Worm (Caenorhabditis elegans) whole organism, L2 larva: ENCODE results near the gene R09E10.6.
A peak's percentile ranks its signal among the peaks of the same experiment; 100 is the strongest.

Source experiments
- C34F6.9 ChIP-seq: fragments of 150-350 bp; optimal IDR thresholded peaks from 2 replicates; lab custom pipeline; 2014; ENCODE audit warnings: missing biosample characterization, missing genetic modification characterization
- F13H6.1 ChIP-seq: sonication (generic microtip); optimal IDR thresholded peaks from 2 replicates; lab custom pipeline; 2016; ENCODE audit warnings: missing genetic modification characterization, missing compliant biosample characterization
- R02D3.7 ChIP-seq: fragments of 150-350 bp; optimal IDR thresholded peaks from 2 replicates; lab custom pipeline; 2014; ENCODE audit warnings: missing biosample characterization, missing genetic modification characterization
- Y55F3AM.14 ChIP-seq: fragments of 200-800 bp; sonication (Bioruptor generic); optimal IDR thresholded peaks from 2 replicates; lab custom pipeline; 2018; ENCODE audit warnings: mild to moderate bottlenecking, missing genetic modification characterization, missing compliant biosample characterization
- ZK546.5 ChIP-seq: sonication (generic microtip); optimal IDR thresholded peaks from 2 replicates; lab custom pipeline; 2017; ENCODE audit warnings: missing biosample characterization, missing genetic modification characterization
- alr-1 ChIP-seq: fragments of 150-350 bp; optimal IDR thresholded peaks from 2 replicates; lab custom pipeline; 2014; ENCODE audit warnings: missing biosample characterization, missing genetic modification characterization
- aly-2 ChIP-seq: fragments of 150-350 bp; optimal IDR thresholded peaks from 2 replicates; lab custom pipeline; 2014; ENCODE audit warnings: missing biosample characterization, missing genetic modification characterization
- ama-1 ChIP-seq: fragments of 150-350 bp; optimal IDR thresholded peaks from 2 replicates; lab custom pipeline; 2018; ENCODE audit warnings: inconsistent platforms
- blmp-1 ChIP-seq: sonication (generic microtip); optimal IDR thresholded peaks from 2 replicates; lab custom pipeline; 2017; ENCODE audit warnings: missing genetic modification characterization, mild to moderate bottlenecking, missing compliant biosample characterization, antibody characterized with exemption, moderate library complexity; ENCODE audit not compliant: insufficient read depth
- ceh-16 ChIP-seq: fragments of 150-350 bp; optimal IDR thresholded peaks from 2 replicates; lab custom pipeline; 2014; ENCODE audit warnings: missing biosample characterization, missing genetic modification characterization
- ceh-82 ChIP-seq: fragments of 150-350 bp; optimal IDR thresholded peaks from 2 replicates; lab custom pipeline; 2014; ENCODE audit warnings: missing biosample characterization, missing genetic modification characterization
- crh-2 ChIP-seq: sonication (generic microtip); optimal IDR thresholded peaks from 2 replicates; lab custom pipeline; 2017; ENCODE audit warnings: missing biosample characterization, missing genetic modification characterization
- dmd-4 ChIP-seq: sonication (generic microtip); optimal IDR thresholded peaks from 2 replicates; lab custom pipeline; 2017; ENCODE audit warnings: missing biosample characterization, missing genetic modification characterization
- egl-27 ChIP-seq: sonication (generic microtip); optimal IDR thresholded peaks from 3 replicates; lab custom pipeline; 2017; ENCODE audit warnings: missing biosample characterization, missing genetic modification reagents, missing genetic modification characterization
- elt-1 ChIP-seq: fragments of 150-350 bp; optimal IDR thresholded peaks from 2 replicates; lab custom pipeline; 2014; ENCODE audit warnings: missing biosample characterization, missing genetic modification characterization
- elt-3 ChIP-seq: sonication (generic microtip); optimal IDR thresholded peaks from 2 replicates; lab custom pipeline; 2017; ENCODE audit warnings: missing biosample characterization, missing genetic modification characterization
- fos-1 ChIP-seq: fragments of 150-350 bp; optimal IDR thresholded peaks from 2 replicates; lab custom pipeline; 2014; ENCODE audit warnings: missing biosample characterization, missing genetic modification characterization
- gmeb-1 ChIP-seq: fragments of 150-350 bp; optimal IDR thresholded peaks from 2 replicates; lab custom pipeline; 2014; ENCODE audit warnings: missing biosample characterization, missing genetic modification characterization
- lin-11 ChIP-seq: fragments of 150-350 bp; sonication (generic microtip); optimal IDR thresholded peaks from 2 replicates; lab custom pipeline; 2014; ENCODE audit warnings: missing biosample characterization, missing genetic modification characterization, inconsistent platforms, mixed read lengths
- lin-13 ChIP-seq: fragments of 150-350 bp; optimal IDR thresholded peaks from 2 replicates; lab custom pipeline; 2014; ENCODE audit warnings: missing biosample characterization, missing genetic modification reagents, missing genetic modification characterization
- lin-39 ChIP-seq: fragments of 150-350 bp; optimal IDR thresholded peaks from 2 replicates; lab custom pipeline; 2014; ENCODE audit warnings: missing biosample characterization, missing genetic modification reagents, missing genetic modification characterization
- lsy-2 ChIP-seq, 2 experiments: fragments of 150-350 bp in 1 of 2; sonication (generic microtip) in 1 of 2; optimal IDR thresholded peaks; 2 replicates each; lab custom pipeline; 2014 to 2017; ENCODE audit warnings: missing biosample characterization in 2 of 2, missing genetic modification characterization in 2 of 2
- mab-5 ChIP-seq: fragments of 150-350 bp; optimal IDR thresholded peaks from 2 replicates; lab custom pipeline; 2014; ENCODE audit warnings: missing biosample characterization, missing genetic modification characterization
- mbf-1 ChIP-seq: sonication (generic microtip); optimal IDR thresholded peaks from 2 replicates; lab custom pipeline; 2017; ENCODE audit warnings: missing biosample characterization, missing genetic modification characterization
- mdl-1 ChIP-seq, 2 experiments: fragments of 150-350 bp in 1 of 2; sonication (generic microtip) in 1 of 2; optimal IDR thresholded peaks; 2 replicates each; lab custom pipeline; 2017; ENCODE audit warnings: missing biosample characterization in 2 of 2, missing genetic modification characterization in 2 of 2
- nhr-10 ChIP-seq: sonication (generic microtip); optimal IDR thresholded peaks from 2 replicates; lab custom pipeline; 2017; ENCODE audit warnings: missing biosample characterization, missing genetic modification characterization
- nhr-11 ChIP-seq: fragments of 150-350 bp; optimal IDR thresholded peaks from 2 replicates; lab custom pipeline; 2014; ENCODE audit warnings: missing biosample characterization, missing genetic modification characterization
- nhr-12 ChIP-seq: fragments of 150-350 bp; optimal IDR thresholded peaks from 2 replicates; lab custom pipeline; 2014; ENCODE audit warnings: missing biosample characterization, missing genetic modification characterization
- nhr-129 ChIP-seq: fragments of 150-350 bp; optimal IDR thresholded peaks from 2 replicates; lab custom pipeline; 2014; ENCODE audit warnings: missing biosample characterization, missing genetic modification characterization
- nhr-21 ChIP-seq: fragments of 150-350 bp; optimal IDR thresholded peaks from 2 replicates; lab custom pipeline; 2014; ENCODE audit warnings: missing biosample characterization, missing genetic modification characterization
- nhr-23 ChIP-seq: fragments of 150-350 bp; optimal IDR thresholded peaks from 2 replicates; lab custom pipeline; 2014; ENCODE audit warnings: missing biosample characterization, missing genetic modification reagents, missing genetic modification characterization
- nhr-237 ChIP-seq: fragments of 150-350 bp; optimal IDR thresholded peaks from 2 replicates; lab custom pipeline; 2014; ENCODE audit warnings: missing biosample characterization, missing genetic modification characterization
- nhr-25 ChIP-seq: fragments of 150-350 bp; sonication (generic microtip); optimal IDR thresholded peaks from 3 replicates; lab custom pipeline; 2014; ENCODE audit warnings: missing biosample characterization, missing genetic modification characterization
- nhr-6 ChIP-seq: fragments of 150-350 bp; optimal IDR thresholded peaks from 2 replicates; lab custom pipeline; 2014; ENCODE audit warnings: missing biosample characterization, missing genetic modification characterization
- nhr-77 ChIP-seq: fragments of 150-350 bp; optimal IDR thresholded peaks from 2 replicates; lab custom pipeline; 2014; ENCODE audit warnings: missing biosample characterization, missing genetic modification characterization
- peb-1 ChIP-seq: fragments of 150-350 bp; optimal IDR thresholded peaks from 2 replicates; lab custom pipeline; 2014; ENCODE audit warnings: missing biosample characterization, missing genetic modification characterization
- sem-4 ChIP-seq: fragments of 150-350 bp; optimal IDR thresholded peaks from 2 replicates; lab custom pipeline; 2014; ENCODE audit warnings: missing biosample characterization, missing genetic modification reagents, missing genetic modification characterization
- skn-1 ChIP-seq: sonication (generic microtip); optimal IDR thresholded peaks from 2 replicates; lab custom pipeline; 2017; ENCODE audit warnings: missing biosample characterization, missing genetic modification characterization
- sma-3 ChIP-seq: sonication (generic microtip); optimal IDR thresholded peaks from 2 replicates; lab custom pipeline; 2016; ENCODE audit warnings: missing genetic modification reagents, missing genetic modification characterization, missing compliant biosample characterization
- sma-9 ChIP-seq, 2 experiments: fragments of 150-350 bp in 1 of 2; sonication (generic microtip) in 1 of 2; optimal IDR thresholded peaks; 2 replicates each; lab custom pipeline; 2014 to 2016; ENCODE audit warnings: missing genetic modification characterization in 2 of 2, mild to moderate bottlenecking in 1 of 2, missing biosample characterization in 1 of 2, missing compliant biosample characterization in 1 of 2, missing genetic modification reagents in 1 of 2, moderate library complexity in 1 of 2
- snpc-4 ChIP-seq: fragments of 150-350 bp; optimal IDR thresholded peaks from 2 replicates; lab custom pipeline; 2014; ENCODE audit warnings: missing biosample characterization, missing genetic modification characterization
- unc-39 ChIP-seq: fragments of 150-350 bp; optimal IDR thresholded peaks from 2 replicates; lab custom pipeline; 2014; ENCODE audit warnings: missing biosample characterization, missing genetic modification characterization
- unc-55 ChIP-seq: fragments of 150-350 bp; sonication (generic microtip); optimal IDR thresholded peaks from 3 replicates; lab custom pipeline; 2014; ENCODE audit warnings: missing biosample characterization, missing genetic modification reagents, missing genetic modification characterization
- unc-62 ChIP-seq: fragments of 150-350 bp; optimal IDR thresholded peaks from 2 replicates; lab custom pipeline; 2014; ENCODE audit warnings: missing biosample characterization, missing genetic modification reagents, missing genetic modification characterization
- zag-1 ChIP-seq: fragments of 150-350 bp; optimal IDR thresholded peaks from 2 replicates; lab custom pipeline; 2014; ENCODE audit warnings: missing biosample characterization, missing genetic modification characterization
- ztf-1 ChIP-seq: fragments of 200-800 bp; sonication (Bioruptor generic); conservative IDR thresholded peaks from 2 replicates; pipeline ENCODE4 v1.3.6; 2022; ENCODE audit warnings: missing genetic modification characterization, missing compliant biosample characterization
- ztf-11 ChIP-seq: sonication (generic microtip); optimal IDR thresholded peaks from 2 replicates; lab custom pipeline; 2017; ENCODE audit warnings: missing biosample characterization, missing genetic modification characterization
- ztf-4 ChIP-seq: fragments of 150-350 bp; optimal IDR thresholded peaks from 2 replicates; lab custom pipeline; 2014; ENCODE audit warnings: missing biosample characterization, missing genetic modification characterization

R09E10.6 gene

DNA sequence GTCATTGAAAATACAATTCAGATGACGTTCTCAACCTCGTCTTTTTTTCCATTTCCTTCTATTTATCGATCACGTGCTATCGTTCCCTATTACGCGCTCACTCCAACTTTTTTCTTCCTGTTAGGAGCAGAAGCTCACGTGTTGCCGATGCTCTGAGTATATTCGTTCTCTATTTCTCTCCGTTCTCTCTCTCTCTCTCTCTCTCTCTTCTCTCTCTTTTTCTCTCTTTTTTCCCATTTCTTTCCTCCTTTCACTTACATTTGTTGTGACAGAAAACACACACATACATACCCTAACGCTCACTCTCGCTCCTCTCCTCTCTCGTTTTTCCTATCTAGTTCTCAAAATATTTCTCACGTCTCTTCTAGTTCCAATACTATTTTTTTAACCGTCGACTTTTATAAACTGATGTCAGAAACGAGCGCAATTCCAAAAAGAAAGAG lies 41.6 kb downstream of the R09E10.6 start:
- TF ChIP-seq nhr-6 (tag; lab: Kevin White, UChicago) (peak; percentile 93), lin-11 (tag; lab: Kevin White, UChicago) (no peak), Y55F3AM.14 (GFP tag; lab: Kevin White, UChicago) (peak; percentile 52), R02D3.7 (tag; lab: Kevin White, UChicago) (no peak), nhr-23 (tag; lab: Kevin White, UChicago) (no peak), lsy-2 (tag; optimal IDR thresholded peaks at IDR 0.05; lab: Kevin White, UChicago) (peak; percentile 65 to 92), dmd-4 (no peak), sma-9 (GFP tag; optimal IDR thresholded peaks at IDR 0.05; lab: Kevin White, UChicago) (peak; percentile 97), sma-9 (tag; optimal IDR thresholded peaks at IDR 0.05; lab: Kevin White, UChicago) (no peak), snpc-4 (tag; lab: Kevin White, UChicago) (peak; percentile 32), mbf-1 (no peak), aly-2 (tag; lab: Kevin White, UChicago) (no peak), mdl-1 (tag; optimal IDR thresholded peaks at IDR 0.05; lab: Kevin White, UChicago) (peak; percentile 80 to 98), alr-1 (tag; lab: Kevin White, UChicago) (no peak), nhr-237 (tag; lab: Kevin White, UChicago) (no peak), mab-5 (tag; lab: Kevin White, UChicago) (peak; percentile 75), unc-62 (GFP tag; lab: Kevin White, UChicago) (peak; percentile 73), peb-1 (tag; lab: Kevin White, UChicago) (no peak), unc-55 (GFP tag; lab: Kevin White, UChicago) (peak; percentile 89), egl-27 (tag; lab: Kevin White, UChicago) (peak; percentile 89), elt-3 (tag; lab: Kevin White, UChicago) (no peak), ztf-4 (tag; lab: Kevin White, UChicago) (peak; percentile 69), ceh-82 (no peak), nhr-129 (tag; lab: Kevin White, UChicago) (peak; percentile 96), crh-2 (tag; lab: Kevin White, UChicago) (peak; percentile 100), nhr-12 (tag; lab: Kevin White, UChicago) (peak; percentile 33), skn-1 (tag; lab: Kevin White, UChicago) (peak; percentile 69), ztf-1 (no peak), ama-1 (lab: Kevin White, UChicago) (peak; percentile 38), nhr-25 (peak; percentile 7), nhr-77 (tag; lab: Kevin White, UChicago) (no peak), lin-39 (tag; lab: Kevin White, UChicago) (no peak), F13H6.1 (tag; lab: Kevin White, UChicago) (peak; percentile 96), ZK546.5 (tag; lab: Kevin White, UChicago) (no peak), zag-1 (tag; lab: Kevin White, UChicago) (peak; percentile 87), lin-13 (peak; percentile 56), sma-3 (GFP tag; lab: Kevin White, UChicago) (peak; percentile 87), fos-1 (tag; lab: Kevin White, UChicago) (peak; percentile 81), nhr-11 (tag; lab: Kevin White, UChicago) (peak; percentile 31), blmp-1 (tag; lab: Kevin White, UChicago) (peak; percentile 92), gmeb-1 (peak; percentile 78), ztf-11 (no peak), nhr-10 (tag; lab: Kevin White, UChicago) (peak; percentile 12), ceh-16 (tag; lab: Kevin White, UChicago) (peak; percentile 5), nhr-21 (tag; lab: Kevin White, UChicago) (peak; percentile 83), sem-4 (tag; lab: Kevin White, UChicago) (peak; percentile 81), C34F6.9 (tag; lab: Kevin White, UChicago) (peak; percentile 98), elt-1 (no peak), unc-39 (no peak)
